Fruit fly (Drosophila melanogaster) whole organism: Measurements from ENCODE around the gene Pomp.

ENCODE experiments used
- CG8478 ChIP-seq: fragments of >200 bp; optimal IDR thresholded peaks from 2 replicates; lab custom pipeline; 2018; ENCODE audit warnings: inconsistent platforms
- EcR ChIP-seq, 2 experiments: fragments of >200 bp; optimal IDR thresholded peaks; 2 replicates each; lab custom pipeline; 2017; ENCODE audit warnings: missing biosample characterization in 2 of 2, missing genetic modification characterization in 2 of 2, missing genetic modification reagents in 2 of 2
- pan ChIP-seq: fragments of >200 bp; optimal IDR thresholded peaks from 2 replicates; lab custom pipeline; 2017
- psq ChIP-seq: fragments of >200 bp; optimal IDR thresholded peaks from 2 replicates; lab custom pipeline; 2017
- usp ChIP-seq: fragments of >200 bp; optimal IDR thresholded peaks from 2 replicates; lab custom pipeline; 2017; ENCODE audit warnings: missing biosample characterization, missing genetic modification characterization, mixed read lengths

dm6 chr2L:20821249-20822024 lies 34.0 kb downstream of the Pomp start:
- TF ChIP-seq CG8478 (lab: Kevin White, UChicago), result no peak
- no peak for TF ChIP-seq usp
- no peak for TF ChIP-seq psq (lab: Kevin White, UChicago)
- TF ChIP-seq EcR (GFP tag; optimal IDR thresholded peaks at IDR 0.05; lab: Kevin White, UChicago), result no peak
- no peak for TF ChIP-seq pan
